Fruit fly (Drosophila melanogaster) whole organism, wandering third instar larva: ENCODE measurements around the gene Dsp1.
A peak's percentile ranks its signal among the peaks of the same experiment; 100 is the strongest.

Experiments used
- Abd-B ChIP-seq: fragments of >200 bp; optimal IDR thresholded peaks from 2 replicates; lab custom pipeline; 2017; ENCODE audit warnings: missing biosample characterization, missing genetic modification characterization
- CG32264 ChIP-seq: fragments of 200-800 bp; sonication (Bioruptor generic); optimal IDR thresholded peaks from 2 replicates; lab custom pipeline; 2016; ENCODE audit warnings: missing biosample characterization, missing genetic modification characterization
- CG9705 ChIP-seq: fragments of 200-800 bp; sonication (Bioruptor generic); optimal IDR thresholded peaks from 2 replicates; lab custom pipeline; 2018; ENCODE audit warnings: missing biosample characterization, mild to moderate bottlenecking, missing genetic modification characterization
- CrebA ChIP-seq: fragments of 200-800 bp; sonication (Bioruptor generic); optimal IDR thresholded peaks from 2 replicates; lab custom pipeline; 2016; ENCODE audit warnings: missing biosample characterization, mild to moderate bottlenecking, missing genetic modification characterization, borderline replicate concordance
- Dfd ChIP-seq: fragments of >200 bp; optimal IDR thresholded peaks from 2 replicates; lab custom pipeline; 2017; ENCODE audit warnings: missing biosample characterization, missing genetic modification characterization
- Dif ChIP-seq: fragments of 200-275, 200-300 bp; sonication (Bioruptor generic); optimal IDR thresholded peaks from 2 replicates; lab custom pipeline; 2018; ENCODE audit warnings: missing biosample characterization, missing genetic modification characterization; ENCODE audit not compliant: partially characterized antibody
- GATAd ChIP-seq: sonication (Bioruptor generic); optimal IDR thresholded peaks from 2 replicates; lab custom pipeline; 2016; ENCODE audit warnings: missing biosample characterization, missing genetic modification characterization
- HLH106 ChIP-seq: fragments of 200-800 bp; optimal IDR thresholded peaks from 3 replicates; lab custom pipeline; 2019; ENCODE audit warnings: missing biosample characterization, mild to moderate bottlenecking, missing genetic modification characterization, moderate library complexity
- Hnf4 ChIP-seq: fragments of 200-800 bp; sonication (Bioruptor generic); optimal IDR thresholded peaks from 2 replicates; lab custom pipeline; 2016; ENCODE audit warnings: missing biosample characterization, mild to moderate bottlenecking, missing genetic modification characterization
- Hr78 ChIP-seq: fragments of >200 bp; optimal IDR thresholded peaks from 2 replicates; lab custom pipeline; 2017; ENCODE audit warnings: missing biosample characterization, missing genetic modification characterization
- Hr83 ChIP-seq: fragments of 200-300 bp; sonication (Bioruptor generic); optimal IDR thresholded peaks from 2 replicates; lab custom pipeline; 2016; ENCODE audit warnings: missing biosample characterization, mild to moderate bottlenecking, missing genetic modification characterization, moderate library complexity; ENCODE audit not compliant: poor library complexity, severe bottlenecking
- Jra ChIP-seq: sonication (Bioruptor generic); optimal IDR thresholded peaks from 2 replicates; lab custom pipeline; 2016; ENCODE audit warnings: missing biosample characterization, missing genetic modification characterization
- Mio ChIP-seq: sonication (Bioruptor generic); optimal IDR thresholded peaks from 2 replicates; lab custom pipeline; 2016; ENCODE audit warnings: missing biosample characterization, missing genetic modification characterization
- Myc ChIP-seq: fragments of >200 bp; optimal IDR thresholded peaks from 2 replicates; lab custom pipeline; 2017
- N ChIP-seq: fragments of >200 bp; optimal IDR thresholded peaks from 2 replicates; lab custom pipeline; 2018; ENCODE audit warnings: missing biosample characterization, missing external identifiers, missing genetic modification characterization
- OdsH ChIP-seq: fragments of 200-800 bp; sonication (Bioruptor generic); optimal IDR thresholded peaks from 2 replicates; lab custom pipeline; 2016; ENCODE audit warnings: missing biosample characterization, mild to moderate bottlenecking, missing genetic modification characterization
- Rel ChIP-seq, 2 experiments: fragments of 200-800 bp; sonication (Bioruptor generic) in 1 of 2; optimal IDR thresholded peaks; 2 replicates in 1 of 2; 3 replicates in 1 of 2; lab custom pipeline; 2016 to 2019; ENCODE audit warnings: mild to moderate bottlenecking in 2 of 2, missing biosample characterization in 2 of 2, missing genetic modification characterization in 2 of 2, moderate library complexity in 1 of 2
- Sp1 ChIP-seq: fragments of 200-800 bp; sonication (Bioruptor generic); optimal IDR thresholded peaks from 3 replicates; lab custom pipeline; 2019; ENCODE audit warnings: missing biosample characterization, mild to moderate bottlenecking, missing genetic modification characterization, moderate library complexity
- Vsx2 ChIP-seq: fragments of 200-300, 225-300 bp; sonication (Bioruptor generic); optimal IDR thresholded peaks from 2 replicates; lab custom pipeline; 2018; ENCODE audit warnings: missing biosample characterization, missing genetic modification characterization; ENCODE audit not compliant: partially characterized antibody
- br ChIP-seq: fragments of 200-800 bp; sonication (Bioruptor generic); optimal IDR thresholded peaks from 2 replicates; lab custom pipeline; 2016; ENCODE audit warnings: missing biosample characterization, missing genetic modification characterization
- brk ChIP-seq: fragments of 200-800 bp; sonication (Bioruptor generic); optimal IDR thresholded peaks from 2 replicates; lab custom pipeline; 2016; ENCODE audit warnings: missing biosample characterization, mild to moderate bottlenecking, missing genetic modification characterization
- dl ChIP-seq, 2 experiments: fragments of 175-275, 200-275 bp in 1 of 2; fragments of 200-275 bp in 1 of 2; sonication (Bioruptor generic); optimal IDR thresholded peaks; lab custom pipeline; 2018; ENCODE audit warnings: mild to moderate bottlenecking in 2 of 2, missing biosample characterization in 2 of 2, missing genetic modification characterization in 2 of 2, moderate library complexity in 2 of 2; ENCODE audit not compliant: partially characterized antibody in 2 of 2, insufficient read depth in 1 of 2
- dmrt93B ChIP-seq: fragments of 200-800 bp; sonication (Bioruptor generic); optimal IDR thresholded peaks from 2 replicates; lab custom pipeline; 2018; ENCODE audit warnings: missing biosample characterization, mild to moderate bottlenecking, missing genetic modification characterization
- dsf ChIP-seq: sonication (Bioruptor generic); optimal IDR thresholded peaks from 2 replicates; lab custom pipeline; 2016; ENCODE audit warnings: missing biosample characterization, missing genetic modification characterization, borderline replicate concordance
- ey ChIP-seq: fragments of 200-800 bp; sonication (Bioruptor generic); optimal IDR thresholded peaks from 2 replicates; lab custom pipeline; 2016; ENCODE audit warnings: missing biosample characterization, missing genetic modification characterization
- foxo ChIP-seq, 2 experiments: fragments of 200-800 bp; sonication (Bioruptor generic); optimal IDR thresholded peaks; 2 replicates in 1 of 2; 3 replicates in 1 of 2; lab custom pipeline; 2016 to 2017; ENCODE audit warnings: missing biosample characterization in 2 of 2, missing genetic modification characterization in 2 of 2
- fru ChIP-seq: fragments of 200-800 bp; sonication (Bioruptor generic); optimal IDR thresholded peaks from 3 replicates; lab custom pipeline; 2016; ENCODE audit warnings: missing biosample characterization, mild to moderate bottlenecking, missing genetic modification characterization
- h ChIP-seq: fragments of 200-800 bp; sonication (Bioruptor generic); optimal IDR thresholded peaks from 3 replicates; lab custom pipeline; 2016; ENCODE audit warnings: missing biosample characterization, mild to moderate bottlenecking, missing genetic modification characterization
- jim ChIP-seq: fragments of 175-275, 200-325 bp; sonication (Bioruptor generic); optimal IDR thresholded peaks from 2 replicates; lab custom pipeline; 2016; ENCODE audit warnings: missing biosample characterization, mild to moderate bottlenecking, missing genetic modification characterization
- lola ChIP-seq: fragments of >200 bp; optimal IDR thresholded peaks from 2 replicates; lab custom pipeline; 2017; ENCODE audit warnings: missing biosample characterization, missing genetic modification characterization
- pan ChIP-seq: fragments of >200 bp; optimal IDR thresholded peaks from 2 replicates; lab custom pipeline; 2017
- psq ChIP-seq: fragments of 200-800 bp; sonication (Bioruptor generic); optimal IDR thresholded peaks from 3 replicates; lab custom pipeline; 2017; ENCODE audit warnings: missing biosample characterization, mild to moderate bottlenecking, missing genetic modification characterization, moderate library complexity
- rgr ChIP-seq: fragments of 200-800 bp; sonication (Bioruptor generic); optimal IDR thresholded peaks from 3 replicates; lab custom pipeline; 2016; ENCODE audit warnings: missing biosample characterization, mild to moderate bottlenecking, missing genetic modification characterization
- sage ChIP-seq: fragments of 200-800 bp; sonication (Bioruptor generic); optimal IDR thresholded peaks from 2 replicates; lab custom pipeline; 2016; ENCODE audit warnings: missing biosample characterization, mild to moderate bottlenecking, missing genetic modification characterization
- sv ChIP-seq: fragments of 200-800 bp; sonication (Bioruptor generic); optimal IDR thresholded peaks from 3 replicates; lab custom pipeline; 2016; ENCODE audit warnings: missing biosample characterization, missing genetic modification characterization
- tai ChIP-seq: sonication (Bioruptor generic); optimal IDR thresholded peaks from 2 replicates; lab custom pipeline; 2016; ENCODE audit warnings: missing biosample characterization, missing genetic modification characterization
- usp ChIP-seq: fragments of >200 bp; optimal IDR thresholded peaks from 2 replicates; lab custom pipeline; 2017; ENCODE audit warnings: missing biosample characterization, missing genetic modification characterization
- woc ChIP-seq: sonication (Bioruptor generic); optimal IDR thresholded peaks from 2 replicates; lab custom pipeline; 2016; ENCODE audit warnings: missing biosample characterization, mild to moderate bottlenecking, missing genetic modification characterization

Gene Dsp1

DNA sequence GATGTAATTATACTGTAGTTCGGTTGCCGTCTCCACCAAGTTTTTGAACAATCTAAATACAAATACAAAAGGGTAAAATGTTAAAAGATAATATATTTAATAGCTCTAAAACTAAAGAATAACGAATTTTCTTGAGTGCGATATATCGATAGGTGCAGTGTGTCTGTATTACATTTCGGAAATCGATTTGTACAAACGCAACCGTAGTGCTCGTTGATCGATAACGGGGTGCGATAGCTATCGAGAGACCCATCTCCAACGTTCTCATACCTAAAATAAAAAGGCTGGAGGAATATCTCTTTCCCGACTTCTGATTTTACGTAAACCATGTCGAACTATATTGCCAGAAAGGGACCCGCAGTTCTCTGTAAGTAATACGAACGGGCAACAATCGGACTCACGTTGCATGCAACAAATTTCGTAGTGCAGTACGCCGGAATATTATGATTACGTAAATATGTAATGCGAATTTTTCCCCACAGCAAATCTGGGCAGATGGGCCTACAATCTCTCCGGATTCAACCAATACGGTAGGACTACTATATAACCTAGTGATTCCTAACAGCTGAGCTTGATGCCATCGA is 47.2 kb upstream of the Dsp1 start, which contains the start of gene UQCR-14:
Gene UQCR-14, plus strand, starts transcription at position 206 of the 584 bp plus-strand sequence.
- TF ChIP-seq foxo (GFP tag; optimal IDR thresholded peaks at IDR 0.05; lab: Kevin White, UChicago) (peak in 1 of 2 experiments; percentile 42), ey (GFP tag; lab: Kevin White, UChicago) (no peak), jim (GFP tag; lab: Kevin White, UChicago) (no peak), brk (GFP tag; lab: Kevin White, UChicago) (no peak), HLH106 (tag; lab: Kevin White, UChicago) (peak; percentile 24), lola (GFP tag; lab: Kevin White, UChicago) (no peak), Hr83 (GFP tag; lab: Kevin White, UChicago) (peak; percentile 70), tai (GFP tag; lab: Kevin White, UChicago) (peak; percentile 59), br (peak; percentile 25), pan (no peak), Abd-B (GFP tag; lab: Kevin White, UChicago) (no peak), psq (no peak), Rel (GFP tag; optimal IDR thresholded peaks at IDR 0.05; lab: Kevin White, UChicago) (no peak), Rel (tag; optimal IDR thresholded peaks at IDR 0.05; lab: Kevin White, UChicago) (peak; percentile 18), OdsH (GFP tag; lab: Kevin White, UChicago) (no peak), CG9705 (no peak), N (GFP tag; lab: Kevin White, UChicago) (no peak), CrebA (no peak), Myc (lab: Kevin White, UChicago) (no peak), dsf (GFP tag; lab: Kevin White, UChicago) (peak; percentile 15), rgr (GFP tag; lab: Kevin White, UChicago) (peak; percentile 58), usp (GFP tag; lab: Kevin White, UChicago) (no peak), fru (no peak), dl (GFP tag; optimal IDR thresholded peaks at IDR 0.05; lab: Kevin White, UChicago; ENCODE audit: insufficient read depth in 1 of 2, partially characterized antibody in 2 of 2) (no peak), h (GFP tag; lab: Kevin White, UChicago) (peak; percentile 53), sv (GFP tag; lab: Kevin White, UChicago) (no peak), dmrt93B (GFP tag; lab: Kevin White, UChicago) (no peak), CG32264 (GFP tag; lab: Kevin White, UChicago) (no peak), Vsx2 (no peak), Mio (GFP tag; lab: Kevin White, UChicago) (no peak), Hnf4 (peak; percentile 49), GATAd (no peak), Jra (GFP tag; lab: Kevin White, UChicago) (peak; percentile 55), sage (no peak), Dfd (GFP tag; lab: Kevin White, UChicago) (no peak), Sp1 (peak; percentile 26), Hr78 (no peak), woc (peak; percentile 27), Dif (no peak)

DNA sequence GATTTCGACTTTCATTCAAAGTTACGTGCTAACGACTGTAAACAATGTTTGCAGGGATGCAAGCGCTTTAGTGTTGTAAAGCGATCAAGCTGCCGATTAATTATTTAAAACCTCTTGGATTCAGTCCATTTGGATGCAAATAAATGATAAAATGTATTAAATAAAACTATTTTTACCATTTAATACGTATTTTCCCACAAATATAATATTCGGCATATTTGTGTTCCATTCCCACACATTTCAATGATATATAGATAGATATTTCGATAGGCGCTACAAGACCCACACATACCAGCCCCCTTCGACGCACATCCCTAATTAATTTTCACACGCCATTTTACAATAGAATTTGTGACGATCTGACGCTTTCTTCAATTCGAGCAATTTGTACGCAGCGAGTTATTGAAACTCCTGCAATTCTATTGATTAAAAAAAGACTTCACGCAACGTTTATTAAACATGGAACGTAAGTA is 44.9 kb upstream of the Dsp1 start, which contains the start of the genes CG32576 and caz:
Gene CG32576, minus strand, starts transcription at position 42 of the 473 bp plus-strand sequence.
Gene caz, plus strand, starts transcription at position 319 of the 473 bp plus-strand sequence.
- peak; percentile 41 for TF ChIP-seq sage
- no peak for TF ChIP-seq Hr78
- TF ChIP-seq CG9705 = peak; percentile 40
- no peak for TF ChIP-seq Vsx2
- TF ChIP-seq dl (GFP tag; optimal IDR thresholded peaks at IDR 0.05; lab: Kevin White, UChicago; ENCODE audit: insufficient read depth in 1 of 2, partially characterized antibody in 2 of 2) = no peak
- TF ChIP-seq pan = no peak
- no peak for TF ChIP-seq Dfd (GFP tag; lab: Kevin White, UChicago)
- peak; percentile 41 for TF ChIP-seq br
- TF ChIP-seq Dif = no peak
- TF ChIP-seq h (GFP tag; lab: Kevin White, UChicago) = peak; percentile 67
- no peak for TF ChIP-seq sv (GFP tag; lab: Kevin White, UChicago)
- TF ChIP-seq fru = no peak
- peak in 1 of 2 experiments; percentile 60 for TF ChIP-seq foxo (GFP tag; optimal IDR thresholded peaks at IDR 0.05; lab: Kevin White, UChicago)
- peak; percentile 8 for TF ChIP-seq woc
- TF ChIP-seq N (GFP tag; lab: Kevin White, UChicago) = no peak
- no peak for TF ChIP-seq Abd-B (GFP tag; lab: Kevin White, UChicago)
- peak; percentile 47 for TF ChIP-seq psq
- TF ChIP-seq usp (GFP tag; lab: Kevin White, UChicago) = no peak
- TF ChIP-seq brk (GFP tag; lab: Kevin White, UChicago) = peak; percentile 33
- TF ChIP-seq ey (GFP tag; lab: Kevin White, UChicago) = no peak
- peak; percentile 63 for TF ChIP-seq Hnf4
- TF ChIP-seq Jra (GFP tag; lab: Kevin White, UChicago) = peak; percentile 29
- TF ChIP-seq OdsH (GFP tag; lab: Kevin White, UChicago) = peak; percentile 50
- no peak for TF ChIP-seq jim (GFP tag; lab: Kevin White, UChicago)
- no peak for TF ChIP-seq Hr83 (GFP tag; lab: Kevin White, UChicago)
- TF ChIP-seq HLH106 (tag; lab: Kevin White, UChicago) = peak; percentile 52
- peak; percentile 5 for TF ChIP-seq dsf (GFP tag; lab: Kevin White, UChicago)
- TF ChIP-seq tai (GFP tag; lab: Kevin White, UChicago) = peak; percentile 72
- peak; percentile 48 for TF ChIP-seq Sp1
- TF ChIP-seq CG32264 (GFP tag; lab: Kevin White, UChicago) = no peak
- TF ChIP-seq rgr (GFP tag; lab: Kevin White, UChicago) = peak; percentile 59
- peak; percentile 13 for TF ChIP-seq Myc (lab: Kevin White, UChicago)
- TF ChIP-seq Rel (GFP tag; optimal IDR thresholded peaks at IDR 0.05; lab: Kevin White, UChicago) = no peak
- peak; percentile 25 for TF ChIP-seq Rel (tag; optimal IDR thresholded peaks at IDR 0.05; lab: Kevin White, UChicago)
- no peak for TF ChIP-seq dmrt93B (GFP tag; lab: Kevin White, UChicago)
- TF ChIP-seq lola (GFP tag; lab: Kevin White, UChicago) = no peak
- TF ChIP-seq Mio (GFP tag; lab: Kevin White, UChicago) = no peak
- TF ChIP-seq GATAd = peak; percentile 49
- TF ChIP-seq CrebA = no peak
